Worm (Caenorhabditis elegans) whole organism, early embryonic: ENCODE results near the gene str-166.

Source experiments
- B0310.2 ChIP-seq: sonication (generic microtip); optimal IDR thresholded peaks from 2 replicates; lab custom pipeline; 2016; ENCODE audit warnings: mild to moderate bottlenecking, missing genetic modification characterization, missing compliant biosample characterization
- F13C5.2 ChIP-seq: sonication (generic microtip); optimal IDR thresholded peaks from 2 replicates; lab custom pipeline; 2017; ENCODE audit warnings: mild to moderate bottlenecking, missing genetic modification characterization, inconsistent platforms, missing compliant biosample characterization
- ama-1 ChIP-seq: fragments of 150-350 bp; optimal IDR thresholded peaks from 2 replicates; lab custom pipeline; 2014
- ceh-36 ChIP-seq: sonication (generic microtip); optimal IDR thresholded peaks from 2 replicates; lab custom pipeline; 2016; ENCODE audit warnings: missing genetic modification characterization, inconsistent platforms, missing compliant biosample characterization
- ets-7 ChIP-seq: sonication (generic microtip); optimal IDR thresholded peaks from 2 replicates; lab custom pipeline; 2016; ENCODE audit warnings: missing genotype, missing genetic modification characterization, missing compliant biosample characterization
- flt-1 ChIP-seq: fragments of 200-800 bp; sonication (Bioruptor generic); IDR thresholded peaks from 2 replicates; pipeline ENCODE4 v1.3.6; 2022; ENCODE audit warnings: missing genetic modification characterization, missing compliant biosample characterization
- hmbx-1 ChIP-seq: sonication (generic microtip); optimal IDR thresholded peaks from 2 replicates; lab custom pipeline; 2016; ENCODE audit warnings: mild to moderate bottlenecking, missing genetic modification characterization, missing compliant biosample characterization
- hmg-4 ChIP-seq: fragments of 200-800 bp; sonication (Bioruptor generic); optimal IDR thresholded peaks from 2 replicates; lab custom pipeline; 2018; ENCODE audit warnings: mild to moderate bottlenecking, missing genetic modification characterization, missing compliant biosample characterization
- hnd-1 ChIP-seq: sonication (generic microtip); optimal IDR thresholded peaks from 2 replicates; lab custom pipeline; 2016; ENCODE audit warnings: missing genetic modification characterization, missing compliant biosample characterization
- scrt-1 ChIP-seq: fragments of 200-800 bp; sonication (Bioruptor generic); IDR thresholded peaks from 2 replicates; pipeline ENCODE4 v1.3.6; 2022; ENCODE audit warnings: missing genetic modification characterization, missing compliant biosample characterization
- sea-1 ChIP-seq: fragments of 200-800 bp; sonication (Bioruptor generic); conservative IDR thresholded peaks from 2 replicates; pipeline ENCODE4 v1.3.6; 2022; ENCODE audit warnings: missing genetic modification characterization, missing compliant biosample characterization
- tbx-11 ChIP-seq: fragments of 200-800 bp; sonication (Bioruptor generic); IDR thresholded peaks from 2 replicates; pipeline ENCODE4 v1.3.6; 2022; ENCODE audit warnings: missing genetic modification characterization, missing compliant biosample characterization
- tbx-37 ChIP-seq: fragments of 200-800 bp; sonication (Bioruptor generic); conservative IDR thresholded peaks from 2 replicates; pipeline ENCODE4 v1.3.6; 2022; ENCODE audit warnings: missing genetic modification reagents, missing genetic modification characterization, missing compliant biosample characterization
- tra-4 ChIP-seq: sonication (generic microtip); optimal IDR thresholded peaks from 2 replicates; lab custom pipeline; 2017; ENCODE audit warnings: missing genetic modification characterization, missing compliant biosample characterization

- TF ChIP-seq F13C5.2 (tag; lab: Kevin White, UChicago), result no peak
- no peak for TF ChIP-seq hmbx-1 (tag; lab: Kevin White, UChicago)
- no peak for TF ChIP-seq ama-1 (lab: Kevin White, UChicago)
- no peak for TF ChIP-seq ceh-36 (tag; lab: Kevin White, UChicago)
- no peak for TF ChIP-seq scrt-1 (GFP tag; lab: Robert Waterston, UW)
- no peak for TF ChIP-seq sea-1 (GFP tag; lab: Robert Waterston, UW)
- TF ChIP-seq hmg-4 (GFP tag; lab: Kevin White, UChicago), result no peak
- no peak for TF ChIP-seq tbx-37 (GFP tag; lab: Robert Waterston, UW)
- no peak for TF ChIP-seq hnd-1 (tag; lab: Kevin White, UChicago)
- TF ChIP-seq tra-4 (tag; lab: Kevin White, UChicago), result no peak
- no peak for TF ChIP-seq flt-1 (GFP tag; lab: Robert Waterston, UW)
- TF ChIP-seq ets-7 (tag; lab: Kevin White, UChicago), result no peak
- TF ChIP-seq B0310.2 (tag; lab: Kevin White, UChicago), result no peak
- TF ChIP-seq tbx-11, result no peak
Observed at ce11 chrIV:4870546-4870945, 13.5 kb upstream of the str-166 start, which contains the start of gene str-175.
